Worm (Caenorhabditis elegans) whole organism, young adult: ENCODE results near the gene srh-127.

ENCODE experiments used
- F10E7.11 ChIP-seq: sonication (generic microtip); optimal IDR thresholded peaks from 2 replicates; lab custom pipeline; 2017; ENCODE audit warnings: mild to moderate bottlenecking, missing genetic modification characterization, moderate library complexity, missing compliant biosample characterization
- aptf-2 ChIP-seq: fragments of 200-800 bp; sonication (Bioruptor generic); conservative IDR thresholded peaks from 2 replicates; pipeline ENCODE4 v1.3.6; 2022; ENCODE audit warnings: missing genetic modification reagents, missing genetic modification characterization, missing compliant biosample characterization
- cebp-1 ChIP-seq, 2 experiments: fragments of 200-800 bp in 1 of 2; sonication (Bioruptor generic) in 1 of 2; sonication (generic microtip) in 1 of 2; IDR thresholded peaks in 1 of 2; optimal IDR thresholded peaks in 1 of 2; 2 replicates each; pipeline versions ENCODE4 v1.3.6 to Lab custom; 2017 to 2022; ENCODE audit warnings: missing compliant biosample characterization in 2 of 2, missing genetic modification characterization in 2 of 2, mild to moderate bottlenecking in 1 of 2, missing genetic modification reagents in 1 of 2, moderate library complexity in 1 of 2
- rcor-1 ChIP-seq: fragments of 200-800 bp; sonication (Bioruptor generic); IDR thresholded peaks from 2 replicates; pipeline ENCODE4 v1.3.6; 2022; ENCODE audit warnings: missing genetic modification reagents, missing genetic modification characterization, missing compliant biosample characterization
- ztf-6 ChIP-seq: fragments of 200-800 bp; sonication (Bioruptor generic); IDR thresholded peaks from 2 replicates; pipeline ENCODE4 v1.3.6; 2022; ENCODE audit warnings: missing genetic modification reagents, missing genetic modification characterization, missing compliant biosample characterization

DNA sequence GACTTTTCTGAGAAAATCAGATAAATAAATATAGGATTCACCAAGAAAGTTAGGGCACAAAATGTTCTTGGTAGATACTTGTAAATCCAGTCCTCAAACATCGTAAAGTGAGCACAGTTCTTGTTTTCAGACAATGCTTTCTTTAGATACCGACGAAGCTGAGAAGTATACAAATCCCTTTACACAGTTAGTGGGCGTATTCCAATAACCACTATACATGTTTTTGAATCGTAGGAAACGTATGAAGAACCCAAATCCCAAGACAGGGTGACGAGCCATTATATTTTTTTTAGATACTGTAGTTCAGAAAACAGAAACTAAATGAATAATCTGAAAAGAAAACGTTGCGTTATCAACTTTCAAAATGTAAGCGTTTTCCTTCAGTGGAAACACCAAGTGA, 47.3 kb upstream of the srh-127 start, which contains the start of gene srj-44:
- no peak for TF ChIP-seq aptf-2 (GFP tag; lab: Robert Waterston, UW)
- no peak for TF ChIP-seq F10E7.11 (tag; lab: Kevin White, UChicago)
- TF ChIP-seq ztf-6 (GFP tag; lab: Robert Waterston, UW): no peak
- TF ChIP-seq rcor-1 (GFP tag; lab: Robert Waterston, UW): no peak
- TF ChIP-seq cebp-1 (GFP tag; IDR thresholded peaks at IDR 0.05; lab: Robert Waterston, UW): no peak
- no peak for TF ChIP-seq cebp-1 (tag; optimal IDR thresholded peaks at IDR 0.05; lab: Kevin White, UChicago)
